Worm (Caenorhabditis elegans): ENCODE results near the gene Y57G11C.43.
A peak's percentile ranks its signal among the peaks of the same experiment; 100 is the strongest.

Gene Y57G11C.43

DNA sequence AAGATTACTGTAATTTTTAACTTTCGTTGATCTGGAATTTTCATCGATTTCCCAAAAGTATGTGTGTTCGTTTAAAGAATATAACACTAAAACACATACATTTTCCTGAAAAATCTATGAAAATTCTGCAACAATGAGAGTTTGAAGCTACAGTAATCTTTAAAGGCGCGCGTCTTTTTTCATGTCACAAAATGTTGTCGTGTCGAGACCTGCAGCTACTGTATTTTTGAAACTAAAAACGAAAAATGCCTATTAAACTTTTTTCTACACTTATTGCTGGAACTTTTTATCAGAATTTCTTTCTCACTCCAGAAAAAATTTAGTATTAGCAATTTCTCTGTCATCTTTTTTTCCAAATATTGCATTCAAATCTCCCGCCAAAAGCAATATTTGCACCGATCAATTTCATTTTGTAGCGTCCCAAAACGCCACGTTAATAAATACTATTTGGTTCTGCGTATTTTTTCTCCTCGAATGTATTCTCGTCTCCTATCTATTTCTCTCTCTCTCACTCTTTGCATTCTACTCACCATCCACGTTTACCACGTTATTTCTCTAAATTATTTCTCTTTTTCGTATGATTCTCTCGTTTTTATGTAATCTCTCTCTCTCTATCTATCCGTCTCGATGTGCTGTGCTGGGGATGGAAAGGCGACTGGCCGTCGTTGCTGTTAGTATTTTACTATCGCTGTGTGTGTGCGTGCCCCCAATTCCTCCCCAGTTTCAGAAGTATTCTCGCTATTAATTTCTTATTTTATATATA lies 17.3 kb downstream of the Y57G11C.43 start, which contains the start of gene melo-1 (continued):
- TF ChIP-seq grh-1 (GFP tag; IDR thresholded peaks at IDR 0.05) (no peak), sox-4 (tag; optimal IDR thresholded peaks at IDR 0.05) (no peak), hlh-4 (tag; optimal IDR thresholded peaks at IDR 0.05) (no peak), lsy-2 (tag; optimal IDR thresholded peaks at IDR 0.05) (peak; percentile 62 to 73), tbx-2 (tag; optimal IDR thresholded peaks at IDR 0.05) (peak; percentile 44), ceh-88 (GFP tag; IDR thresholded peaks at IDR 0.05) (no peak), C34B4.2 (tag; optimal IDR thresholded peaks at IDR 0.05) (no peak), hpl-2 (GFP tag; optimal IDR thresholded peaks at IDR 0.05) (no peak), unc-62 (GFP tag; optimal IDR thresholded peaks at IDR 0.05) (no peak), mab-9 (GFP tag; IDR thresholded peaks at IDR 0.05) (no peak), unc-30 (tag; optimal IDR thresholded peaks at IDR 0.05) (no peak)

DNA sequence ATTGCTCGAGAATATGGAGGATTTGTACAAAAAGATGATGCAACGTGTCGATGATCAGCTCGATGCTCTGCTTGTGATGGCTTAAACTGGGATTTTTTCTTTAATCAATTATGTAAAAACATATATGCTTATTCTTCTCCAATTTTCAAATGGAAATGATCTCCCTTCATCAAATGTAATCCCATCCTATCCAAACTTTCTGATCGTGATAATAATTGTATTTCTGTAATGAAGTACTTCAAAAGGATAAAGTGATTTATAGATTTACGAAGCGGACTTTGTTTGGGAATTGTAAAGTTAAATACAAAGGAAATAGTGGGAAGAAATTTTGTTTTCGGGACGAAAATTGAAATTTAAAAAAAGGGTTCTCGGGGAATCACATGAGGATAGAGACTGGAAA lies 21.3 kb downstream of the Y57G11C.43 start:
- TF ChIP-seq nhr-71 (tag; optimal IDR thresholded peaks at IDR 0.05) (no peak), nhr-85 (tag) (peak; percentile 55), aly-2 (tag; optimal IDR thresholded peaks at IDR 0.05) (peak; percentile 5)

DNA sequence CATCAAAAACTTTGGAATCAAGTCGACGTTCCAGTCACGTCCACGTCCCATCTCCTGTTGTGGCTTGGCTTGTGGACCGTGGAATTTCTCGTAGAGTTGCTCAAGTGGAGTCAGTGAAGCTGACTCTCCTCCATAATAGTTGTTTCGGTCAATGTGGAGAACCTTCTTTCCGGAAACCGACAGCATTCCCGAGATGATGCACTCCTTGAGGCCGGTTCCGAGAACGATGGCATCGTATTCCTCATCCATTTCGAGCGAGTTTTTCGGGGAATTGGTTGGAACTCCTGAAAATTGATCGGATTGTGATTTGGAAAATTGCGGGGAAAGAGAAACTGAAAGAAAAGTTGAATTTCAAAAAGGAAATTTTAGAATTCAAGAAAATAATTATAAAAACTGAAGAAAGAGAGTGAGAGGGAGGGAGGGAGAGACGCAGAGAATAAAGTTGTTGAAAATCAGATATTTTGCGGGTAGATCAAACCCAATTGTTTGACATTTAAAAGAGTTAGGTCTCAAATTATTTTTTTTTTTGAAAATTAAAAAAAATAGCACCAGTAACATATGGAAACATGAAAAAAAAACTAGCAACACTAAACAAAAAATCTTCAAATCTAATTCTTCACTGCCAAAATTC lies 23.5 kb downstream of the Y57G11C.43 start, which contains the start of gene gdi-1:
TSS of gene gdi-1 (minus strand) at position 286 of the 631 bp plus-strand sequence.
- no peak for TF ChIP-seq pax-3 (tag; optimal IDR thresholded peaks at IDR 0.05)
- no peak for TF ChIP-seq snu-23 (GFP tag; optimal IDR thresholded peaks at IDR 0.05)
- no peak for TF ChIP-seq sptf-1 (tag; optimal IDR thresholded peaks at IDR 0.05)
- TF ChIP-seq mep-1 (tag; optimal IDR thresholded peaks at IDR 0.05) = no peak
- no peak for TF ChIP-seq ztf-11 (tag; optimal IDR thresholded peaks at IDR 0.05)
- TF ChIP-seq ztf-4 (tag; optimal IDR thresholded peaks at IDR 0.05) = peak; percentile 12
- no peak for TF ChIP-seq nhr-77 (tag; optimal IDR thresholded peaks at IDR 0.05)

DNA sequence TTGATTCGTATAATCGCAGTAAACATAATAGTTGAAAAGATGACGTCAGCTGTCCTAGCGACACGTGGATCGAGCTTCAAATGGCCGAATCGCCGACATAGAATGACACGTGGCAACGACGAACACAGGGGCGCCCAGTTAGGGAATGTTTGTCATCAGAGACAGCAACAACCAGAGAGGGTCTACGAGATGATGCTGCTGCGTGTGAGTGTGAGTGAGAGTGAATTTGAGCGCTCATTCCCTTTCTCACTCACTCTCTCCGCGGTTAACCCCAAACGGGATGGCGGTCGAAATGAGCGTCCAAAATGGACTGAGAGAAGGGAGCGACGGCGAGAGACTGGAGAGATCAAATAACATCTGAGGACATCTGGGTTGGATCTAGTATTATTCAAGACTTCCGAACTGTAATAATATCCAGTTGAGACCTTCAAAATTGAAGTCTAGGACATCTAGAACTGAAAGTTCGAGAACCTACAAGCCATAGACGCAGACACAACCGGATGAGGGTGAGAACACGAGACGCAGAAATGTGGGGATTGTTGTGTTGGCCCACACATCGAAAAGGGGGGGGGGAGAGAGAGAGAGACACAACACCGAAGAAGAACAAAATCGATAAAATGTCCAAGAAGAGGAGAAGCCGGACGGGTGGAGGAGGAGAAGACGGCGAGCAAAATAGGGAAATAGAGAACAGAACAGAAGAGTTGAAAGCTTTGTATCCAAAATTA lies 24.8 kb downstream of the Y57G11C.43 start:
- TF ChIP-seq lsy-2 (tag; optimal IDR thresholded peaks at IDR 0.05) (peak; percentile 33 to 46), F16B12.6 (tag; optimal IDR thresholded peaks at IDR 0.05) (no peak), sup-37 (GFP tag; optimal IDR thresholded peaks at IDR 0.05) (no peak), lin-14 (GFP tag; optimal IDR thresholded peaks at IDR 0.05) (peak; percentile 86), ces-1 (GFP tag; optimal IDR thresholded peaks at IDR 0.05) (no peak), jun-1 (tag; optimal IDR thresholded peaks at IDR 0.05) (peak; percentile 38), lin-13 (GFP tag; optimal IDR thresholded peaks at IDR 0.05) (peak; percentile 51), unc-86 (tag; optimal IDR thresholded peaks at IDR 0.05) (peak; percentile 49), hlh-4 (tag; optimal IDR thresholded peaks at IDR 0.05) (no peak), nhr-85 (tag) (peak; percentile 10), ceh-8 (GFP tag; optimal IDR thresholded peaks at IDR 0.05) (no peak), nhr-11 (tag; optimal IDR thresholded peaks at IDR 0.05) (no peak), mef-2 (tag; optimal IDR thresholded peaks at IDR 0.05) (no peak), hlh-17 (GFP tag; optimal IDR thresholded peaks at IDR 0.05; ENCODE audit: borderline replicate concordance) (no peak), fkh-8 (tag; optimal IDR thresholded peaks at IDR 0.05) (peak; percentile 69), nhr-77 (tag; optimal IDR thresholded peaks at IDR 0.05) (no peak), sox-4 (tag; optimal IDR thresholded peaks at IDR 0.05) (no peak), Y116A8C.19 (tag; optimal IDR thresholded peaks at IDR 0.05; ENCODE audit: borderline replicate concordance) (no peak), efl-1 (optimal IDR thresholded peaks at IDR 0.05) (peak; percentile 48 to 57), efl-1 (GFP tag; optimal IDR thresholded peaks at IDR 0.05 in 1 of 2) (peak in 1 of 2 experiments; percentile 81), alr-1 (tag; optimal IDR thresholded peaks at IDR 0.05; ENCODE audit: borderline replicate concordance) (no peak), zip-4 (GFP tag; optimal IDR thresholded peaks at IDR 0.05) (no peak), lir-3 (tag; optimal IDR thresholded peaks at IDR 0.05; ENCODE audit: poor library complexity) (no peak), skn-1 (tag; optimal IDR thresholded peaks at IDR 0.05) (peak; percentile 37), tlp-1 (tag; optimal IDR thresholded peaks at IDR 0.05) (no peak), ama-1 (optimal IDR thresholded peaks at IDR 0.05) (no peak), nhr-76 (tag; optimal IDR thresholded peaks at IDR 0.05) (no peak), blmp-1 (tag; optimal IDR thresholded peaks at IDR 0.05) (peak; percentile 100), unc-98 (GFP tag; IDR thresholded peaks at IDR 0.05) (no peak)

Data from whole organism, L1 larva.